Worm (Caenorhabditis elegans) whole organism, L2 larva: ENCODE results near the gene mif-2.
A peak's percentile ranks its signal among the peaks of the same experiment; 100 is the strongest.

Experiments
- C34F6.9 ChIP-seq: fragments of 150-350 bp; optimal IDR thresholded peaks from 2 replicates; lab custom pipeline; 2014; ENCODE audit warnings: missing biosample characterization, missing genetic modification characterization
- F13H6.1 ChIP-seq: sonication (generic microtip); optimal IDR thresholded peaks from 2 replicates; lab custom pipeline; 2016; ENCODE audit warnings: missing genetic modification characterization, missing compliant biosample characterization
- R02D3.7 ChIP-seq: fragments of 150-350 bp; optimal IDR thresholded peaks from 2 replicates; lab custom pipeline; 2014; ENCODE audit warnings: missing biosample characterization, missing genetic modification characterization
- Y55F3AM.14 ChIP-seq: fragments of 200-800 bp; sonication (Bioruptor generic); optimal IDR thresholded peaks from 2 replicates; lab custom pipeline; 2018; ENCODE audit warnings: mild to moderate bottlenecking, missing genetic modification characterization, missing compliant biosample characterization
- ZK546.5 ChIP-seq: sonication (generic microtip); optimal IDR thresholded peaks from 2 replicates; lab custom pipeline; 2017; ENCODE audit warnings: missing biosample characterization, missing genetic modification characterization
- alr-1 ChIP-seq: fragments of 150-350 bp; optimal IDR thresholded peaks from 2 replicates; lab custom pipeline; 2014; ENCODE audit warnings: missing biosample characterization, missing genetic modification characterization
- aly-2 ChIP-seq: fragments of 150-350 bp; optimal IDR thresholded peaks from 2 replicates; lab custom pipeline; 2014; ENCODE audit warnings: missing biosample characterization, missing genetic modification characterization
- ama-1 ChIP-seq: fragments of 150-350 bp; optimal IDR thresholded peaks from 2 replicates; lab custom pipeline; 2018; ENCODE audit warnings: inconsistent platforms
- ceh-16 ChIP-seq: fragments of 150-350 bp; optimal IDR thresholded peaks from 2 replicates; lab custom pipeline; 2014; ENCODE audit warnings: missing biosample characterization, missing genetic modification characterization
- ceh-82 ChIP-seq: fragments of 150-350 bp; optimal IDR thresholded peaks from 2 replicates; lab custom pipeline; 2014; ENCODE audit warnings: missing biosample characterization, missing genetic modification characterization
- crh-2 ChIP-seq: sonication (generic microtip); optimal IDR thresholded peaks from 2 replicates; lab custom pipeline; 2017; ENCODE audit warnings: missing biosample characterization, missing genetic modification characterization
- dmd-4 ChIP-seq: sonication (generic microtip); optimal IDR thresholded peaks from 2 replicates; lab custom pipeline; 2017; ENCODE audit warnings: missing biosample characterization, missing genetic modification characterization
- egl-27 ChIP-seq: sonication (generic microtip); optimal IDR thresholded peaks from 3 replicates; lab custom pipeline; 2017; ENCODE audit warnings: missing biosample characterization, missing genetic modification reagents, missing genetic modification characterization
- elt-1 ChIP-seq: fragments of 150-350 bp; optimal IDR thresholded peaks from 2 replicates; lab custom pipeline; 2014; ENCODE audit warnings: missing biosample characterization, missing genetic modification characterization
- elt-3 ChIP-seq: sonication (generic microtip); optimal IDR thresholded peaks from 2 replicates; lab custom pipeline; 2017; ENCODE audit warnings: missing biosample characterization, missing genetic modification characterization
- fos-1 ChIP-seq: fragments of 150-350 bp; optimal IDR thresholded peaks from 2 replicates; lab custom pipeline; 2014; ENCODE audit warnings: missing biosample characterization, missing genetic modification characterization
- gmeb-1 ChIP-seq: fragments of 150-350 bp; optimal IDR thresholded peaks from 2 replicates; lab custom pipeline; 2014; ENCODE audit warnings: missing biosample characterization, missing genetic modification characterization
- lin-11 ChIP-seq: fragments of 150-350 bp; sonication (generic microtip); optimal IDR thresholded peaks from 2 replicates; lab custom pipeline; 2014; ENCODE audit warnings: missing biosample characterization, missing genetic modification characterization, inconsistent platforms, mixed read lengths
- lin-13 ChIP-seq: fragments of 150-350 bp; optimal IDR thresholded peaks from 2 replicates; lab custom pipeline; 2014; ENCODE audit warnings: missing biosample characterization, missing genetic modification reagents, missing genetic modification characterization
- lin-39 ChIP-seq: fragments of 150-350 bp; optimal IDR thresholded peaks from 2 replicates; lab custom pipeline; 2014; ENCODE audit warnings: missing biosample characterization, missing genetic modification reagents, missing genetic modification characterization
- lsy-2 ChIP-seq, 2 experiments: fragments of 150-350 bp in 1 of 2; sonication (generic microtip) in 1 of 2; optimal IDR thresholded peaks; 2 replicates each; lab custom pipeline; 2014 to 2017; ENCODE audit warnings: missing biosample characterization in 2 of 2, missing genetic modification characterization in 2 of 2
- mab-5 ChIP-seq: fragments of 150-350 bp; optimal IDR thresholded peaks from 2 replicates; lab custom pipeline; 2014; ENCODE audit warnings: missing biosample characterization, missing genetic modification characterization
- mbf-1 ChIP-seq: sonication (generic microtip); optimal IDR thresholded peaks from 2 replicates; lab custom pipeline; 2017; ENCODE audit warnings: missing biosample characterization, missing genetic modification characterization
- mdl-1 ChIP-seq, 2 experiments: fragments of 150-350 bp in 1 of 2; sonication (generic microtip) in 1 of 2; optimal IDR thresholded peaks; 2 replicates each; lab custom pipeline; 2017; ENCODE audit warnings: missing biosample characterization in 2 of 2, missing genetic modification characterization in 2 of 2
- nhr-10 ChIP-seq: sonication (generic microtip); optimal IDR thresholded peaks from 2 replicates; lab custom pipeline; 2017; ENCODE audit warnings: missing biosample characterization, missing genetic modification characterization
- nhr-11 ChIP-seq: fragments of 150-350 bp; optimal IDR thresholded peaks from 2 replicates; lab custom pipeline; 2014; ENCODE audit warnings: missing biosample characterization, missing genetic modification characterization
- nhr-12 ChIP-seq: fragments of 150-350 bp; optimal IDR thresholded peaks from 2 replicates; lab custom pipeline; 2014; ENCODE audit warnings: missing biosample characterization, missing genetic modification characterization
- nhr-129 ChIP-seq: fragments of 150-350 bp; optimal IDR thresholded peaks from 2 replicates; lab custom pipeline; 2014; ENCODE audit warnings: missing biosample characterization, missing genetic modification characterization
- nhr-21 ChIP-seq: fragments of 150-350 bp; optimal IDR thresholded peaks from 2 replicates; lab custom pipeline; 2014; ENCODE audit warnings: missing biosample characterization, missing genetic modification characterization
- nhr-23 ChIP-seq: fragments of 150-350 bp; optimal IDR thresholded peaks from 2 replicates; lab custom pipeline; 2014; ENCODE audit warnings: missing biosample characterization, missing genetic modification reagents, missing genetic modification characterization
- nhr-237 ChIP-seq: fragments of 150-350 bp; optimal IDR thresholded peaks from 2 replicates; lab custom pipeline; 2014; ENCODE audit warnings: missing biosample characterization, missing genetic modification characterization
- nhr-25 ChIP-seq: fragments of 150-350 bp; sonication (generic microtip); optimal IDR thresholded peaks from 3 replicates; lab custom pipeline; 2014; ENCODE audit warnings: missing biosample characterization, missing genetic modification characterization
- nhr-6 ChIP-seq: fragments of 150-350 bp; optimal IDR thresholded peaks from 2 replicates; lab custom pipeline; 2014; ENCODE audit warnings: missing biosample characterization, missing genetic modification characterization
- nhr-77 ChIP-seq: fragments of 150-350 bp; optimal IDR thresholded peaks from 2 replicates; lab custom pipeline; 2014; ENCODE audit warnings: missing biosample characterization, missing genetic modification characterization
- peb-1 ChIP-seq: fragments of 150-350 bp; optimal IDR thresholded peaks from 2 replicates; lab custom pipeline; 2014; ENCODE audit warnings: missing biosample characterization, missing genetic modification characterization
- skn-1 ChIP-seq: sonication (generic microtip); optimal IDR thresholded peaks from 2 replicates; lab custom pipeline; 2017; ENCODE audit warnings: missing biosample characterization, missing genetic modification characterization
- sma-3 ChIP-seq: sonication (generic microtip); optimal IDR thresholded peaks from 2 replicates; lab custom pipeline; 2016; ENCODE audit warnings: missing genetic modification reagents, missing genetic modification characterization, missing compliant biosample characterization
- sma-9 ChIP-seq, 2 experiments: fragments of 150-350 bp in 1 of 2; sonication (generic microtip) in 1 of 2; optimal IDR thresholded peaks; 2 replicates each; lab custom pipeline; 2014 to 2016; ENCODE audit warnings: missing genetic modification characterization in 2 of 2, mild to moderate bottlenecking in 1 of 2, missing biosample characterization in 1 of 2, missing compliant biosample characterization in 1 of 2, missing genetic modification reagents in 1 of 2, moderate library complexity in 1 of 2
- snpc-4 ChIP-seq: fragments of 150-350 bp; optimal IDR thresholded peaks from 2 replicates; lab custom pipeline; 2014; ENCODE audit warnings: missing biosample characterization, missing genetic modification characterization
- unc-39 ChIP-seq: fragments of 150-350 bp; optimal IDR thresholded peaks from 2 replicates; lab custom pipeline; 2014; ENCODE audit warnings: missing biosample characterization, missing genetic modification characterization
- unc-55 ChIP-seq: fragments of 150-350 bp; sonication (generic microtip); optimal IDR thresholded peaks from 3 replicates; lab custom pipeline; 2014; ENCODE audit warnings: missing biosample characterization, missing genetic modification reagents, missing genetic modification characterization
- unc-62 ChIP-seq: fragments of 150-350 bp; optimal IDR thresholded peaks from 2 replicates; lab custom pipeline; 2014; ENCODE audit warnings: missing biosample characterization, missing genetic modification reagents, missing genetic modification characterization
- zag-1 ChIP-seq: fragments of 150-350 bp; optimal IDR thresholded peaks from 2 replicates; lab custom pipeline; 2014; ENCODE audit warnings: missing biosample characterization, missing genetic modification characterization
- ztf-1 ChIP-seq: fragments of 200-800 bp; sonication (Bioruptor generic); conservative IDR thresholded peaks from 2 replicates; pipeline ENCODE4 v1.3.6; 2022; ENCODE audit warnings: missing genetic modification characterization, missing compliant biosample characterization
- ztf-11 ChIP-seq: sonication (generic microtip); optimal IDR thresholded peaks from 2 replicates; lab custom pipeline; 2017; ENCODE audit warnings: missing biosample characterization, missing genetic modification characterization
- ztf-4 ChIP-seq: fragments of 150-350 bp; optimal IDR thresholded peaks from 2 replicates; lab custom pipeline; 2014; ENCODE audit warnings: missing biosample characterization, missing genetic modification characterization

Gene mif-2

ce11 chrV:11978179-11978578, at the start of gene mif-2:
TSS of gene mif-2 (minus strand) at chrV:11978459.
- TF ChIP-seq nhr-25, result peak; percentile 10
- peak; percentile 3 for TF ChIP-seq nhr-21 (tag; lab: Kevin White, UChicago)
- no peak for TF ChIP-seq ztf-1 (GFP tag; lab: Robert Waterston, UW)
- peak; percentile 5 for TF ChIP-seq lin-13 (GFP tag; lab: Kevin White, UChicago)
- no peak for TF ChIP-seq elt-1
- peak; percentile 4 for TF ChIP-seq crh-2 (tag; lab: Kevin White, UChicago)

ce11 chrV:12026878-12027477, 48.7 kb upstream of the mif-2 start:
- TF ChIP-seq ama-1, result no peak
- no peak for TF ChIP-seq nhr-237 (tag; lab: Kevin White, UChicago)
- TF ChIP-seq lsy-2 (tag; optimal IDR thresholded peaks at IDR 0.05; lab: Kevin White, UChicago), result peak in 1 of 2 experiments; percentile 56
- no peak for TF ChIP-seq alr-1 (tag; lab: Kevin White, UChicago)
- no peak for TF ChIP-seq nhr-6 (tag; lab: Kevin White, UChicago)
- TF ChIP-seq nhr-77 (tag; lab: Kevin White, UChicago), result no peak
- no peak for TF ChIP-seq nhr-23 (tag; lab: Kevin White, UChicago)
- no peak for TF ChIP-seq ztf-11 (tag; lab: Kevin White, UChicago)
- TF ChIP-seq elt-1, result no peak
- TF ChIP-seq ztf-4 (tag; lab: Kevin White, UChicago), result no peak
- TF ChIP-seq unc-55 (GFP tag; lab: Kevin White, UChicago), result peak; percentile 56
- TF ChIP-seq snpc-4 (tag; lab: Kevin White, UChicago), result peak; percentile 15
- peak; percentile 82 for TF ChIP-seq zag-1 (tag; lab: Kevin White, UChicago)
- no peak for TF ChIP-seq aly-2 (tag; lab: Kevin White, UChicago)
- TF ChIP-seq Y55F3AM.14 (GFP tag; lab: Kevin White, UChicago), result no peak
- no peak for TF ChIP-seq nhr-11 (tag; lab: Kevin White, UChicago)
- TF ChIP-seq sma-3 (GFP tag; lab: Kevin White, UChicago), result no peak
- peak; percentile 48 for TF ChIP-seq F13H6.1 (tag; lab: Kevin White, UChicago)
- TF ChIP-seq mab-5, result peak; percentile 7
- no peak for TF ChIP-seq R02D3.7 (tag; lab: Kevin White, UChicago)
- peak; percentile 56 for TF ChIP-seq lin-11
- no peak for TF ChIP-seq skn-1 (tag; lab: Kevin White, UChicago)
- TF ChIP-seq ceh-16 (tag; lab: Kevin White, UChicago), result no peak
- TF ChIP-seq ztf-1 (GFP tag; lab: Robert Waterston, UW), result no peak
- peak; percentile 41 for TF ChIP-seq crh-2 (tag; lab: Kevin White, UChicago)
- TF ChIP-seq mdl-1 (tag; optimal IDR thresholded peaks at IDR 0.05; lab: Kevin White, UChicago), result peak; percentile 61 to 77
- TF ChIP-seq nhr-12 (tag; lab: Kevin White, UChicago), result no peak
- no peak for TF ChIP-seq gmeb-1 (tag; lab: Kevin White, UChicago)
- peak; percentile 29 for TF ChIP-seq sma-9 (GFP tag; optimal IDR thresholded peaks at IDR 0.05; lab: Kevin White, UChicago)
- TF ChIP-seq sma-9 (tag; optimal IDR thresholded peaks at IDR 0.05; lab: Kevin White, UChicago), result no peak
- TF ChIP-seq egl-27 (tag; lab: Kevin White, UChicago), result no peak
- TF ChIP-seq lin-39 (tag; lab: Kevin White, UChicago), result no peak
- TF ChIP-seq peb-1, result no peak
- no peak for TF ChIP-seq nhr-21 (tag; lab: Kevin White, UChicago)
- TF ChIP-seq nhr-129 (tag; lab: Kevin White, UChicago), result peak; percentile 75
- no peak for TF ChIP-seq mbf-1
- TF ChIP-seq nhr-10 (tag; lab: Kevin White, UChicago), result no peak
- peak; percentile 76 for TF ChIP-seq C34F6.9 (tag; lab: Kevin White, UChicago)
- TF ChIP-seq fos-1, result no peak
- no peak for TF ChIP-seq unc-39 (tag; lab: Kevin White, UChicago)
- no peak for TF ChIP-seq elt-3 (tag; lab: Kevin White, UChicago)
- no peak for TF ChIP-seq ZK546.5 (tag; lab: Kevin White, UChicago)
- no peak for TF ChIP-seq nhr-25
- no peak for TF ChIP-seq ceh-82 (tag; lab: Kevin White, UChicago)
- no peak for TF ChIP-seq dmd-4 (tag; lab: Kevin White, UChicago)
- TF ChIP-seq unc-62 (GFP tag; lab: Kevin White, UChicago), result no peak
- TF ChIP-seq, all 48 proteins: peak for 12
